Worm (Caenorhabditis elegans): Measurements from ENCODE around the gene sru-1.

- TF ChIP-seq npax-4 (tag; optimal IDR thresholded peaks at IDR 0.05): no peak
- TF ChIP-seq ceh-19 (GFP tag; optimal IDR thresholded peaks at IDR 0.05): no peak
- no peak for TF ChIP-seq hlh-30 (tag; optimal IDR thresholded peaks at IDR 0.05; ENCODE audit: insufficient read depth)
- TF ChIP-seq fkh-6 (tag; optimal IDR thresholded peaks at IDR 0.05): no peak
- TF ChIP-seq nhr-11 (tag; optimal IDR thresholded peaks at IDR 0.05): no peak
- no peak for TF ChIP-seq elt-2 (tag; optimal IDR thresholded peaks at IDR 0.05)
- no peak for TF ChIP-seq fkh-10 (GFP tag; optimal IDR thresholded peaks at IDR 0.05)
- TF ChIP-seq elt-4 (tag; optimal IDR thresholded peaks at IDR 0.05): no peak
- no peak for TF ChIP-seq unc-86 (tag; optimal IDR thresholded peaks at IDR 0.05)
- no peak for TF ChIP-seq pqm-1 (tag; optimal IDR thresholded peaks at IDR 0.05)
- TF ChIP-seq ztf-16 (tag; optimal IDR thresholded peaks at IDR 0.05): no peak
Measured at ce11 chrIV:9511640-9512039, 23.2 kb downstream of the sru-1 start.

Data from whole organism, late embryonic.